Fruit fly (Drosophila melanogaster): ENCODE results near the gene COX7B.

The COX7B gene

dm6 chr3L:17445629-17446431, 20.6 kb downstream of the COX7B start:
- TF ChIP-seq psq (optimal IDR thresholded peaks at IDR 0.05) (no peak), usp (GFP tag; optimal IDR thresholded peaks at IDR 0.05) (no peak), EcR (GFP tag; optimal IDR thresholded peaks at IDR 0.05) (no peak), CG8478 (optimal IDR thresholded peaks at IDR 0.05) (no peak), Dll (optimal IDR thresholded peaks at IDR 0.05) (no peak)

- TF ChIP-seq Dll (optimal IDR thresholded peaks at IDR 0.05) = no peak
- TF ChIP-seq CG8478 (optimal IDR thresholded peaks at IDR 0.05) = no peak
- no peak for TF ChIP-seq EcR (GFP tag; optimal IDR thresholded peaks at IDR 0.05)
- TF ChIP-seq psq (optimal IDR thresholded peaks at IDR 0.05) = no peak
- TF ChIP-seq pan (optimal IDR thresholded peaks at IDR 0.05) = no peak
- no peak for TF ChIP-seq usp (GFP tag; optimal IDR thresholded peaks at IDR 0.05)
These were observed 22.6 kb downstream of the COX7B start for dm6 chr3L:17447881-17448280.

DNA sequence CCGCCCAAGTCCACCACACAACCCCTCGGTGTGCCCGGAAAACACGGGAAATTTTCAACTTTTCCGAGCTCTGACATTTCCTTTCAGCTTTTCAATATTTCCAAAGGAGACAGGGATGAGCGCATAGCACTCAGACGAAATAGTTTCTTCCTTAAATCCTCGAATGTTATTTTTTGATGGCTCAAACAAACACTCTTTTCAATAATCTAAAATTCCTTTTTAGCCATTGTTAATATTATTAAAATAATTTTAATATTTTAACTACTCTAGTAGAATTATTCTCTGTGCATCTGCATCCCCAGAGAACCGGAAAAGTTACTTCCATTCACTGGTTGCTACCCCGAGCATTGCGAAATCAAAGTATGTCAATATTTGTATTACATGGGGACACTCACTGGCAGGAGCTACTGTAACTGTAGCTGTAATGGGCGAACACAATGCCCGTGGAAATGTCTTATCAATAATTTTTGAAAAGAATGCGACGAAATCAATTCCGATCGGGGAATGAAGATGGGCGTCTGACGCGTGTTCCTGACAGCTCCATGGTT, 32.5 kb downstream of the COX7B start:
- TF ChIP-seq Dll (optimal IDR thresholded peaks at IDR 0.05) (no peak), psq (optimal IDR thresholded peaks at IDR 0.05) (no peak), usp (GFP tag; optimal IDR thresholded peaks at IDR 0.05) (no peak), pan (optimal IDR thresholded peaks at IDR 0.05) (no peak), CG8478 (optimal IDR thresholded peaks at IDR 0.05) (no peak), EcR (GFP tag; optimal IDR thresholded peaks at IDR 0.05) (no peak)

- TF ChIP-seq pan (optimal IDR thresholded peaks at IDR 0.05) = no peak
- TF ChIP-seq usp (GFP tag; optimal IDR thresholded peaks at IDR 0.05) = no peak
- no peak for TF ChIP-seq psq (optimal IDR thresholded peaks at IDR 0.05)
- TF ChIP-seq CG8478 (optimal IDR thresholded peaks at IDR 0.05) = no peak
- no peak for TF ChIP-seq Dll (optimal IDR thresholded peaks at IDR 0.05)
- TF ChIP-seq EcR (GFP tag; optimal IDR thresholded peaks at IDR 0.05) = no peak
These were observed 33.7 kb downstream of the COX7B start for dm6 chr3L:17458856-17459518.

DNA sequence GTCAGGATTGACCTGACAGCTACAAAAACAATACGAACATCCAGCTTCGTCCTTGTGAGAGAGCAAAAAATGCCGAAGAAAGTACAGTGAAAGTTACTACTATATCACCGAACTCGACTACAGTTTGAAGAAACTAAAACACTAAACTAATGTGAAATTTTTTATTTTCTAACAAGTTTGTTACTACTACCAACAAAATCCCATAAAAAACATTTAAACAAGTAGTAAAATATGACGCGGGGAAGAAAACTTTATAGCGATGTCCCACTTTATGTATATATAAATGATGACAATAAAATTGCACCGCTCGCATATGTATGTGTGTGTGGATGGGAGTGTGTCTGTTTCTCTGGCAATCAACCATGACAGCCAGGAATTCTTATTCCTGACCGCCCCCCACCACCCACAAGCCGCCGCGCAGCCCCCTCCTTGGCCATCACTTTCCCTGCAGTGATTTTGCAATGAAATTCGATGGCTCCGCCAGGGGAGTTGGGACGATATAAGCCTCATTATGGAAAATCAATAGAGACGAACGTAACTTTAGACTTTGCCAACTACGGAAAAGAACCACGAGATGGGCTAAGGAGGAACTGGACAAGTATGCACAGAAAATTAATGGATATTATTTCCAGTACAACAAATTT, 36.2 kb downstream of the COX7B start:
- TF ChIP-seq CG8478 (optimal IDR thresholded peaks at IDR 0.05) (no peak), psq (optimal IDR thresholded peaks at IDR 0.05) (no peak), Dll (optimal IDR thresholded peaks at IDR 0.05) (no peak), usp (GFP tag; optimal IDR thresholded peaks at IDR 0.05) (no peak), pan (optimal IDR thresholded peaks at IDR 0.05) (no peak), EcR (GFP tag; optimal IDR thresholded peaks at IDR 0.05) (no peak)

- TF ChIP-seq Dll (optimal IDR thresholded peaks at IDR 0.05) (no peak), pan (optimal IDR thresholded peaks at IDR 0.05) (no peak), psq (optimal IDR thresholded peaks at IDR 0.05) (no peak), CG8478 (optimal IDR thresholded peaks at IDR 0.05) (no peak), usp (GFP tag; optimal IDR thresholded peaks at IDR 0.05) (no peak), EcR (GFP tag; optimal IDR thresholded peaks at IDR 0.05) (no peak)
These were observed 37.2 kb downstream of the COX7B start for dm6 chr3L:17462474-17462873.

DNA sequence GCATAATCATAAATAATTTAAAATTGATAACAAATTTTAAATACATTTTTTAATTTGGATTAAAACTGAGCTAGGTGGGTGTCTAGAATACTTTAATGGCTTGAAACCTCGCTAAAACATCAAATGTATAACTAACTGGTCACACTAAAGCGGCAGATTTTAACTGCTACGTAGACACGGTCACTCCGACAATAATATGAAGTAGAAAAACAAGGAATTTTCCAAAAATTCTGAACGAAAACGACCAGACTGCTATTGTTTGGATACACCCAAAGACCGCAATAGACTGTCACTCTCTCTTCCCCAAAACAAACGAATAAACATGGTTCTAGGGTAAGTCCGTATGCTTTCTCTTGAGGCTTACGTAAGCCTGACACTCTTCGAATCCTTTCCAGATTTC, 40.5 kb downstream of the COX7B start, which contains the start of gene QIL1:
QIL1 (plus strand) TSS at position 142 of the 400 bp plus-strand sequence.
- TF ChIP-seq EcR (GFP tag; optimal IDR thresholded peaks at IDR 0.05) = no peak
- TF ChIP-seq psq (optimal IDR thresholded peaks at IDR 0.05) = no peak
- TF ChIP-seq Dll (optimal IDR thresholded peaks at IDR 0.05) = no peak
- TF ChIP-seq CG8478 (optimal IDR thresholded peaks at IDR 0.05) = no peak
- TF ChIP-seq pan (optimal IDR thresholded peaks at IDR 0.05) = no peak
- TF ChIP-seq usp (GFP tag; optimal IDR thresholded peaks at IDR 0.05) = no peak

DNA sequence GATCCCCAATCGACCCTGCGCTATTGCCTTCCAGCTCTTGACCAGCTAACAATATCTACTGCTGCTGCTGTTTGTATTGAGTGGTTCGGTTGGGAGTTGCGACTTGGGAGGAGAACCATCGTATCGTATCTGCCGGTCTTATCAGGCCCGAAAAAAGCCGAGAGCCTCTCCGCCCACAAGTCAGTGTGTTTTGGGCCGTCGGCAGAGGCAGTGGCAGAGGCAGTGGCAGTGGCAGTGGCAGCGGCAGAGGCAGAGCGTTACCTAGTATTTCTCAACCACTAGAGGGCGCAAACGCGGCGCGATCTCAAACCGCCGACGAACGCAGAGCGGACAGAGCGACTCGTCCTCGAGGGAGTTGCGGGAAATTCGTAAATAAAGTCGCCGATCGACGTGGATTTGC, 44.8 kb downstream of the COX7B start, which contains the start of gene SecCl:
SecCl (plus strand) TSS at position 18 of the 400 bp plus-strand sequence.
- TF ChIP-seq CG8478 (optimal IDR thresholded peaks at IDR 0.05) (no peak), EcR (GFP tag; optimal IDR thresholded peaks at IDR 0.05) (no peak), pan (optimal IDR thresholded peaks at IDR 0.05) (no peak)

DNA sequence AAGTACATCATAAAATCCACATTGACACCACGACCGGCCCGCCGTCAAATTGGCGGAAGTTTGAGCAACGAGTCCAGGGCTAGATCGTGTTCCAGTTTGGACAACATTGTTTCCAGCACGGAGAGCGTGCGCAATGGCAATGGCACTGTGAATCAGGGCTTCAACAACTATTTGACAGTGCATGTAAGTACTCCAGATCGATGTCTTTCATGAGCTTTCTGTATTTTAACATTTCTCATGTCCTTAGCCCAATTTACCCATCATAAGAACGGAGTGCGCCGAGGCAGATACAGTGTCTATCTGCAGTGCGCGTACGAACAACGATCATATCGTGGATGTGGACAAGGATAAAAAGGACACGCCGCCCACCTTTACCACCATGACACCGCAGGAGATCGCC, 48.6 kb downstream of the COX7B start:
- TF ChIP-seq psq (optimal IDR thresholded peaks at IDR 0.05) = no peak
- TF ChIP-seq CG8478 (optimal IDR thresholded peaks at IDR 0.05) = no peak
- no peak for TF ChIP-seq usp (GFP tag; optimal IDR thresholded peaks at IDR 0.05)
- no peak for TF ChIP-seq pan (optimal IDR thresholded peaks at IDR 0.05)
- no peak for TF ChIP-seq EcR (GFP tag; optimal IDR thresholded peaks at IDR 0.05)
- TF ChIP-seq Dll (optimal IDR thresholded peaks at IDR 0.05) = no peak

- TF ChIP-seq Dll (optimal IDR thresholded peaks at IDR 0.05) (no peak), usp (GFP tag; optimal IDR thresholded peaks at IDR 0.05) (no peak), pan (optimal IDR thresholded peaks at IDR 0.05) (no peak), EcR (GFP tag; optimal IDR thresholded peaks at IDR 0.05) (no peak), CG8478 (optimal IDR thresholded peaks at IDR 0.05) (no peak), psq (optimal IDR thresholded peaks at IDR 0.05) (no peak)
These were observed 49.6 kb downstream of the COX7B start, which contains the start of the genes UQCR-Q and CG46525 for dm6 chr3L:17474711-17475451. UQCR-Q (plus strand) TSS chr3L:17474761. CG46525 (plus strand) TSS chr3L:17475220.

Measured in whole organism.